Fruit fly (Drosophila melanogaster) whole organism, embryonic: ENCODE measurements around the gene CG34258.
A peak's percentile ranks its signal among the peaks of the same experiment; 100 is the strongest.

Experiments
- Abd-B ChIP-seq: fragments of 200-800 bp; sonication (Bioruptor generic); optimal IDR thresholded peaks from 2 replicates; lab custom pipeline; 2018; ENCODE audit warnings: missing biosample characterization, mild to moderate bottlenecking, missing genetic modification characterization, moderate library complexity
- BEAF-32 ChIP-seq: fragments of 200-800 bp; sonication (Bioruptor generic); optimal IDR thresholded peaks from 3 replicates; lab custom pipeline; 2017; ENCODE audit warnings: missing biosample characterization, missing genetic modification characterization, mild to moderate bottlenecking, moderate library complexity, missing genetic modification reagents
- CG10267 ChIP-seq: fragments of 200-800 bp; sonication (Bioruptor generic); optimal IDR thresholded peaks from 2 replicates; lab custom pipeline; 2018; ENCODE audit warnings: missing biosample characterization, mild to moderate bottlenecking, missing genetic modification characterization, moderate library complexity
- CG11695 ChIP-seq: fragments of 200-800 bp; sonication (Bioruptor generic); IDR thresholded peaks from 3 replicates; pipeline ENCODE4 v1.3.6; 2022; ENCODE audit warnings: missing biosample characterization, missing genetic modification characterization
- CG1233 ChIP-seq: fragments of 200-800 bp; sonication (Bioruptor generic); optimal IDR thresholded peaks from 4 replicates; lab custom pipeline; 2018; ENCODE audit warnings: missing biosample characterization, mild to moderate bottlenecking, missing genetic modification characterization
- CG12391 ChIP-seq: fragments of 200-800 bp; sonication (Bioruptor generic); optimal IDR thresholded peaks from 3 replicates; lab custom pipeline; 2018; ENCODE audit warnings: missing biosample characterization, mild to moderate bottlenecking, missing genetic modification characterization, moderate library complexity
- CG13775 ChIP-seq: fragments of 200-800 bp; sonication (Bioruptor generic); optimal IDR thresholded peaks from 3 replicates; lab custom pipeline; 2017; ENCODE audit warnings: missing biosample characterization, mild to moderate bottlenecking, missing genetic modification characterization
- CG14050 ChIP-seq: fragments of 200-800 bp; sonication (Bioruptor generic); IDR thresholded peaks from 3 replicates; pipeline ENCODE4 v1.3.6; 2022; ENCODE audit warnings: missing biosample characterization, missing genetic modification characterization
- CG14710 ChIP-seq: fragments of 200-800 bp; sonication (Bioruptor generic); optimal IDR thresholded peaks from 3 replicates; lab custom pipeline; 2019; ENCODE audit warnings: missing biosample characterization, mild to moderate bottlenecking, missing genetic modification characterization, moderate library complexity
- CG17328 ChIP-seq: fragments of 200-800 bp; sonication (Bioruptor generic); IDR thresholded peaks from 2 replicates; pipeline ENCODE4 v1.3.6; 2022; ENCODE audit warnings: missing biosample characterization, missing genetic modification characterization
- CG17361 ChIP-seq: fragments of 200-800 bp; sonication (Bioruptor generic); IDR thresholded peaks from 3 replicates; pipeline ENCODE4 v1.3.6; 2022; ENCODE audit warnings: missing biosample characterization, missing genetic modification characterization
- CG2199 ChIP-seq: fragments of 200-800 bp; sonication (Bioruptor generic); IDR thresholded peaks from 3 replicates; pipeline ENCODE4 v1.3.6; 2022; ENCODE audit warnings: missing biosample characterization, missing genetic modification characterization
- CG2202 ChIP-seq: fragments of 200-800 bp; sonication (Bioruptor generic); optimal IDR thresholded peaks from 2 replicates; lab custom pipeline; 2018; ENCODE audit warnings: missing biosample characterization, mild to moderate bottlenecking, missing genetic modification characterization
- CG4282 ChIP-seq: fragments of 200-800 bp; sonication (Bioruptor generic); optimal IDR thresholded peaks from 2 replicates; lab custom pipeline; 2016; ENCODE audit warnings: missing biosample characterization, missing genetic modification characterization
- CG4360 ChIP-seq: fragments of 200-800 bp; sonication (Bioruptor generic); IDR thresholded peaks from 2 replicates; pipeline ENCODE4 v1.3.6; 2022; ENCODE audit warnings: missing biosample characterization, missing genetic modification characterization
- CG4617 ChIP-seq: fragments of 200-800 bp; sonication (Bioruptor generic); optimal IDR thresholded peaks from 3 replicates; lab custom pipeline; 2016; ENCODE audit warnings: missing biosample characterization, missing genetic modification characterization, borderline replicate concordance
- CG5245 ChIP-seq: fragments of 200-800 bp; sonication (Bioruptor generic); optimal IDR thresholded peaks from 3 replicates; lab custom pipeline; 2016; ENCODE audit warnings: missing biosample characterization, missing genetic modification characterization
- CG6765 ChIP-seq: fragments of 200-800 bp; sonication (Bioruptor generic); optimal IDR thresholded peaks from 3 replicates; lab custom pipeline; 2017; ENCODE audit warnings: missing biosample characterization, mild to moderate bottlenecking, missing genetic modification characterization
- CG8924 ChIP-seq: fragments of 200-800 bp; optimal IDR thresholded peaks from 3 replicates; lab custom pipeline; 2019; ENCODE audit warnings: missing biosample characterization, mild to moderate bottlenecking, missing genetic modification characterization, moderate library complexity
- CG9932 ChIP-seq: fragments of 200-800 bp; sonication (Bioruptor generic); IDR thresholded peaks from 2 replicates; pipeline ENCODE4 v1.3.6; 2022; ENCODE audit warnings: missing biosample characterization, missing genetic modification characterization
- Dip2 ChIP-seq: fragments of 200-800 bp; sonication (Bioruptor generic); IDR thresholded peaks from 2 replicates; pipeline ENCODE4 v1.3.6; 2022; ENCODE audit warnings: missing biosample characterization, missing genetic modification characterization
- Doc3 ChIP-seq: fragments of 200-800 bp; sonication (Bioruptor generic); IDR thresholded peaks from 3 replicates; pipeline ENCODE4 v1.3.6; 2022; ENCODE audit warnings: missing biosample characterization, missing genetic modification characterization; ENCODE audit not compliant: partially characterized antibody
- Ets65A ChIP-seq: fragments of 200-800 bp; sonication (Bioruptor generic); peaks from one replicate; lab custom pipeline; 2016; ENCODE audit warnings: missing biosample characterization, missing genetic modification characterization
- HmgD ChIP-seq: fragments of 200-800 bp; sonication (Bioruptor generic); optimal IDR thresholded peaks from 3 replicates; lab custom pipeline; 2016; ENCODE audit warnings: missing biosample characterization, missing genetic modification characterization
- MBD-R2 ChIP-seq: fragments of 200-800 bp; sonication (Bioruptor generic); IDR thresholded peaks from 2 replicates; pipeline ENCODE4 v1.3.6; 2022; ENCODE audit warnings: missing biosample characterization, missing genetic modification characterization
- MTF-1 ChIP-seq: fragments of 200-800 bp; sonication (Bioruptor generic); optimal IDR thresholded peaks from 2 replicates; lab custom pipeline; 2018; ENCODE audit warnings: missing biosample characterization, mild to moderate bottlenecking, missing genetic modification characterization, borderline replicate concordance
- Max ChIP-seq: fragments of 200-800 bp; sonication (Bioruptor generic); optimal IDR thresholded peaks from 2 replicates; lab custom pipeline; 2016; ENCODE audit warnings: missing biosample characterization, mild to moderate bottlenecking, missing genetic modification characterization
- Myb ChIP-seq: fragments of 200-800 bp; sonication (Bioruptor generic); optimal IDR thresholded peaks from 2 replicates; lab custom pipeline; 2016; ENCODE audit warnings: missing biosample characterization, missing genetic modification characterization
- NC2β ChIP-seq: fragments of 200-800 bp; sonication (Bioruptor generic); optimal IDR thresholded peaks from 2 replicates; lab custom pipeline; 2016; ENCODE audit warnings: missing biosample characterization, missing genetic modification characterization
- Pdp1 ChIP-seq, 2 experiments: fragments of 200-800 bp; sonication (Bioruptor generic); optimal IDR thresholded peaks; 3 replicates each; lab custom pipeline; 2016; ENCODE audit warnings: missing biosample characterization in 2 of 2, missing genetic modification characterization in 2 of 2, mild to moderate bottlenecking in 1 of 2, moderate library complexity in 1 of 2
- Sin3A ChIP-seq: fragments of >200 bp; optimal IDR thresholded peaks from 2 replicates; lab custom pipeline; 2018
- Sry-δ ChIP-seq: fragments of 200-800 bp; sonication (Bioruptor generic); optimal IDR thresholded peaks from 2 replicates; lab custom pipeline; 2016; ENCODE audit warnings: missing biosample characterization, missing genetic modification characterization
- Taf1 ChIP-seq: fragments of 200-800 bp; sonication (Bioruptor generic); IDR thresholded peaks from 2 replicates; pipeline ENCODE4 v1.3.6; 2022; ENCODE audit warnings: missing biosample characterization, missing genetic modification characterization
- bab2 ChIP-seq: fragments of 200-800 bp; sonication (Bioruptor generic); optimal IDR thresholded peaks from 2 replicates; lab custom pipeline; 2016; ENCODE audit warnings: missing biosample characterization, missing genetic modification characterization
- ci ChIP-seq: fragments of 200-800 bp; sonication (Bioruptor generic); IDR thresholded peaks from 3 replicates; pipeline ENCODE4 v1.3.6; 2022; ENCODE audit warnings: missing biosample characterization, missing genetic modification characterization
- corto ChIP-seq: fragments of 200-800 bp; sonication (Bioruptor generic); optimal IDR thresholded peaks from 2 replicates; lab custom pipeline; 2016; ENCODE audit warnings: missing biosample characterization, mild to moderate bottlenecking, missing genetic modification characterization, moderate library complexity
- grn ChIP-seq: fragments of 200-800 bp; sonication (Bioruptor generic); optimal IDR thresholded peaks from 3 replicates; lab custom pipeline; 2017; ENCODE audit warnings: missing biosample characterization, missing genetic modification characterization
- her ChIP-seq: fragments of 200-800 bp; sonication (Bioruptor generic); optimal IDR thresholded peaks from 2 replicates; lab custom pipeline; 2016; ENCODE audit warnings: missing biosample characterization, missing genetic modification characterization
- lov ChIP-seq, 2 experiments: fragments of 200-800 bp in 1 of 2; fragments of >200 bp in 1 of 2; sonication (Bioruptor generic) in 1 of 2; IDR thresholded peaks in 1 of 2; optimal IDR thresholded peaks in 1 of 2; 2 replicates in 1 of 2; 3 replicates in 1 of 2; pipeline versions ENCODE4 v1.3.6 to Lab custom; 2017 to 2022; ENCODE audit warnings: missing biosample characterization in 1 of 2, missing genetic modification characterization in 1 of 2
- luna ChIP-seq: fragments of 200-800 bp; sonication (Bioruptor generic); optimal IDR thresholded peaks from 2 replicates; lab custom pipeline; 2016; ENCODE audit warnings: missing biosample characterization, missing genetic modification characterization
- oc ChIP-seq: fragments of 200-800 bp; sonication (Bioruptor generic); optimal IDR thresholded peaks from 2 replicates; lab custom pipeline; 2018; ENCODE audit warnings: missing biosample characterization, mild to moderate bottlenecking, missing genetic modification characterization, moderate library complexity
- onecut ChIP-seq: fragments of 200-800 bp; sonication (Bioruptor generic); IDR thresholded peaks from 2 replicates; pipeline ENCODE4 v1.3.6; 2022; ENCODE audit warnings: missing biosample characterization, missing genetic modification characterization
- prd ChIP-seq, 3 experiments: fragments of >200 bp in 2 of 3; fragments of 200-800 bp in 1 of 3; sonication (Bioruptor generic) in 1 of 3; optimal IDR thresholded peaks in 2 of 3; IDR thresholded peaks in 1 of 3; 2 replicates in 2 of 3; 3 replicates in 1 of 3; pipeline versions ENCODE4 v1.3.6 to Lab custom; 2017 to 2022; ENCODE audit warnings: missing biosample characterization in 1 of 3, missing genetic modification characterization in 1 of 3
- sens ChIP-seq: fragments of 200-800 bp; sonication (Bioruptor generic); peaks from one replicate; lab custom pipeline; 2016; ENCODE audit warnings: missing biosample characterization, missing genetic modification characterization
- sim ChIP-seq: fragments of 200-800 bp; sonication (Bioruptor generic); IDR thresholded peaks from 2 replicates; pipeline ENCODE4 v1.3.6; 2022; ENCODE audit warnings: missing biosample characterization, missing genetic modification characterization
- sr ChIP-seq: fragments of 200-800 bp; sonication (Bioruptor generic); IDR thresholded peaks from 3 replicates; pipeline ENCODE4 v1.3.6; 2022; ENCODE audit warnings: missing biosample characterization, missing genetic modification characterization
- vvl ChIP-seq: fragments of 200-800 bp; sonication (Bioruptor generic); IDR thresholded peaks from 2 replicates; pipeline ENCODE4 v1.3.6; 2022; ENCODE audit warnings: missing biosample characterization, missing genetic modification characterization
- zen ChIP-seq: fragments of 200-800 bp; sonication (Bioruptor generic); optimal IDR thresholded peaks from 3 replicates; lab custom pipeline; 2018; ENCODE audit warnings: missing biosample characterization, mild to moderate bottlenecking, missing genetic modification characterization, moderate library complexity
- zfh1 ChIP-seq: fragments of 200-800 bp; sonication (Bioruptor generic); IDR thresholded peaks from 3 replicates; pipeline ENCODE4 v1.3.6; 2022; ENCODE audit warnings: missing biosample characterization, missing genetic modification characterization

CG34258 gene

DNA sequence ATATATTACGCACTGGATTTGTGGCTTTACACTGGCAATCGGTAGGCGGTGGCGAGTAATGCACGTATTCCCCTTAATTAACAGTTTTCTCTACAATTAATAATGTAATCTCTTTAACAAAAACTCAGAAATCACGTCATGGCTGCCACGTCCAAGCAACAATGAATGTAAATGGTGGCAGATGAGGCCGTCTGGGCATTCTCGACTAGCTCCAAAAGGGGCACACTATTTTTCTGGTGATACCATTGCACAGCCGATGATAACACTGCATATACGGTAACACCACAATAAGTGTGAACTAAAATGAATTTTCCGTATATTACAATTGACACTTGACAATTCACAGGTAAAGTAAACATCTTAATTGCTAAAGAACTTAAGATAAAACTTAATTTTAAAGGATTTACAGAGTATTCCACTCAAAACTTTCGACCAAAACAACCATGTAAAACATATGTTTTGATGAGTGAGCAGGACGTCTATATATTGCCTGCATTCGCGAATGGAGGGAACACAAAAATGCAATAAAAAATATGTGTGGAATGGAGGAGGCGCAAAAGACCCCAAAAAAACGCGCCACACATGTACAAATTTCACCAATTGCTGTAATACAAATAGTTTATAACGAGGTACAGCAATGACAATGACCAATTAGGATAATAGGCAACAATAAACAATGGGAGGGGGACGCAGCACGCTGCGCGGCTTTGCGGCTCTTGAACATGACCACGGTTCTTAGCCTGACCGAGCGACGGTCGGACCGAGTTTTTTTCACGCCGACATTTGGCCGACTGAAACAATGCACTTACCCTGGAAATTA lies 42.3 kb downstream of the CG34258 start (continued):
- TF ChIP-seq her: peak; percentile 14
- no peak for TF ChIP-seq MTF-1 (GFP tag; lab: Kevin White, UChicago)
- TF ChIP-seq grn (GFP tag; lab: Kevin White, UChicago): no peak
- TF ChIP-seq CG17328 (GFP tag; lab: Robert Waterston, UW): peak; percentile 32; the same call in 1 of the 2 replicates
- peak; percentile 66 for TF ChIP-seq CG4617 (GFP tag; lab: Kevin White, UChicago)
- TF ChIP-seq Sin3A (lab: Kevin White, UChicago): peak; percentile 28
- TF ChIP-seq sim (GFP tag; lab: Robert Waterston, UW): no peak
- TF ChIP-seq luna (GFP tag; lab: Kevin White, UChicago): no peak
- peak; percentile 59; the same call in 2 of the 3 replicates for TF ChIP-seq ci (GFP tag; lab: Robert Waterston, UW)
- peak; percentile 42 for TF ChIP-seq MBD-R2
- no peak for TF ChIP-seq CG14050 (GFP tag; lab: Robert Waterston, UW)
- TF ChIP-seq CG17361 (GFP tag; lab: Robert Waterston, UW): no peak; the same call in 2 of the 3 replicates
- TF ChIP-seq CG1233 (GFP tag; lab: Kevin White, UChicago): peak; percentile 26
- TF ChIP-seq Sry-δ (GFP tag; lab: Kevin White, UChicago): peak; percentile 35
- TF ChIP-seq vvl (GFP tag; lab: Robert Waterston, UW): no peak
- no peak for TF ChIP-seq Max (GFP tag; lab: Kevin White, UChicago)
- TF ChIP-seq zfh1 (GFP tag; lab: Robert Waterston, UW): 0 out of 3 replicates have a peak, but pooled peaks have one; percentile 16
- TF ChIP-seq CG4360 (GFP tag; lab: Robert Waterston, UW): no peak
- no peak for TF ChIP-seq Dip2 (GFP tag; lab: Robert Waterston, UW)
- TF ChIP-seq NC2β (GFP tag; lab: Kevin White, UChicago): peak; percentile 30
- no peak for TF ChIP-seq HmgD (GFP tag; lab: Kevin White, UChicago)
- TF ChIP-seq Myb (GFP tag; lab: Kevin White, UChicago): peak; percentile 7
- no peak for TF ChIP-seq Doc3 (GFP tag; lab: Robert Waterston, UW)
- no peak for TF ChIP-seq onecut
- no peak for TF ChIP-seq lov (optimal IDR thresholded peaks at IDR 0.05; lab: Kevin White, UChicago)
- TF ChIP-seq lov (GFP tag; IDR thresholded peaks at IDR 0.05; lab: Robert Waterston, UW): no peak
- no peak for TF ChIP-seq corto
- no peak for TF ChIP-seq CG11695 (GFP tag; lab: Robert Waterston, UW)
- peak; percentile 15 for TF ChIP-seq CG2202 (tag; lab: Kevin White, UChicago)
- TF ChIP-seq prd (optimal IDR thresholded peaks at IDR 0.05; lab: Kevin White, UChicago): no peak
- TF ChIP-seq prd (GFP tag; IDR thresholded peaks at IDR 0.05; lab: Robert Waterston, UW): no peak
- TF ChIP-seq sens (GFP tag; lab: Kevin White, UChicago): peak; percentile 88
- TF ChIP-seq Pdp1 (GFP tag; optimal IDR thresholded peaks at IDR 0.05; lab: Kevin White, UChicago): no peak
- peak; percentile 80 for TF ChIP-seq Ets65A
- TF ChIP-seq CG5245 (GFP tag; lab: Kevin White, UChicago): no peak
- TF ChIP-seq CG4282 (GFP tag; lab: Kevin White, UChicago): no peak
- TF ChIP-seq CG13775 (GFP tag; lab: Kevin White, UChicago): no peak
- peak; percentile 25 for TF ChIP-seq zen
- no peak for TF ChIP-seq Taf1 (GFP tag; lab: Robert Waterston, UW)
- no peak for TF ChIP-seq CG6765
- peak; percentile 68 for TF ChIP-seq CG10267 (tag; lab: Kevin White, UChicago)
- no peak for TF ChIP-seq Abd-B (GFP tag; lab: Kevin White, UChicago)
- peak; percentile 39 for TF ChIP-seq CG9932 (GFP tag; lab: Robert Waterston, UW)
- TF ChIP-seq CG12391 (tag; lab: Kevin White, UChicago): peak; percentile 45
- no peak for TF ChIP-seq sr (GFP tag; lab: Robert Waterston, UW)
- TF ChIP-seq bab2 (GFP tag; lab: Kevin White, UChicago): no peak
- TF ChIP-seq CG8924 (tag; lab: Kevin White, UChicago): peak; percentile 67
- TF ChIP-seq CG14710 (tag; lab: Kevin White, UChicago): peak; percentile 65
- TF ChIP-seq BEAF-32 (GFP tag; lab: Kevin White, UChicago): peak; percentile 54
- TF ChIP-seq CG2199 (GFP tag; lab: Robert Waterston, UW): peak; percentile 9; the same call in 1 of the 3 replicates
- no peak for TF ChIP-seq oc (tag; lab: Kevin White, UChicago)
